Worm (Caenorhabditis elegans) whole organism, L4 larva: ENCODE measurements around the gene R06B10.7.

Experiments used
- D1046.2 ChIP-seq: fragments of 200-800 bp; sonication (Bioruptor generic); IDR thresholded peaks from 2 replicates; pipeline ENCODE4 v1.3.6; 2022; ENCODE audit warnings: missing genetic modification characterization, missing compliant biosample characterization
- ama-1 ChIP-seq: fragments of 150-350 bp; optimal IDR thresholded peaks from 2 replicates; lab custom pipeline; 2014; ENCODE audit warnings: inconsistent platforms, mixed read lengths
- arid-1 ChIP-seq: fragments of 200-800 bp; sonication (Bioruptor generic); conservative IDR thresholded peaks from 2 replicates; pipeline ENCODE4 v1.3.6; 2022; ENCODE audit warnings: missing genetic modification reagents, missing genetic modification characterization, missing compliant biosample characterization
- ceh-28 ChIP-seq: fragments of 150-350 bp; optimal IDR thresholded peaks from 2 replicates; lab custom pipeline; 2014; ENCODE audit warnings: missing biosample characterization, missing genetic modification reagents, missing genetic modification characterization
- egl-43 ChIP-seq: fragments of 200-800 bp; sonication (Bioruptor generic); IDR thresholded peaks from 2 replicates; pipeline ENCODE4 v1.3.6; 2022; ENCODE audit warnings: missing genetic modification reagents, missing genetic modification characterization, missing compliant biosample characterization
- lir-3 ChIP-seq: sonication (generic microtip); optimal IDR thresholded peaks from 2 replicates; lab custom pipeline; 2016; ENCODE audit warnings: mild to moderate bottlenecking, missing genetic modification characterization, missing compliant biosample characterization
- mep-1 ChIP-seq: fragments of 150-350 bp; sonication (generic microtip); optimal IDR thresholded peaks from 3 replicates; lab custom pipeline; 2014; ENCODE audit warnings: missing biosample characterization, missing genetic modification characterization
- nhr-237 ChIP-seq: sonication (generic microtip); optimal IDR thresholded peaks from 2 replicates; lab custom pipeline; 2017; ENCODE audit warnings: missing biosample characterization, missing genetic modification characterization
- nhr-25 ChIP-seq: sonication (generic microtip); optimal IDR thresholded peaks from 2 replicates; lab custom pipeline; 2017; ENCODE audit warnings: missing genetic modification characterization, mild to moderate bottlenecking, missing compliant biosample characterization, antibody characterized with exemption, moderate library complexity, borderline replicate concordance; ENCODE audit not compliant: insufficient read depth
- nhr-6 ChIP-seq: fragments of 150-350 bp; optimal IDR thresholded peaks from 2 replicates; lab custom pipeline; 2014; ENCODE audit warnings: missing biosample characterization, missing genetic modification characterization
- saeg-2 ChIP-seq: fragments of 200-800 bp; sonication (Bioruptor generic); IDR thresholded peaks from 2 replicates; pipeline ENCODE4 v1.3.6; 2022; ENCODE audit warnings: missing genetic modification reagents, missing genetic modification characterization, missing compliant biosample characterization
- spr-1 ChIP-seq: sonication (generic microtip); optimal IDR thresholded peaks from 2 replicates; lab custom pipeline; 2016; ENCODE audit warnings: mild to moderate bottlenecking, missing genetic modification characterization, missing compliant biosample characterization
- unc-39 ChIP-seq: sonication (generic microtip); optimal IDR thresholded peaks from 2 replicates; lab custom pipeline; 2017; ENCODE audit warnings: missing biosample characterization, missing genetic modification characterization
- zag-1 ChIP-seq: fragments of 150-350 bp; optimal IDR thresholded peaks from 2 replicates; lab custom pipeline; 2014; ENCODE audit warnings: missing biosample characterization, missing genetic modification characterization

DNA sequence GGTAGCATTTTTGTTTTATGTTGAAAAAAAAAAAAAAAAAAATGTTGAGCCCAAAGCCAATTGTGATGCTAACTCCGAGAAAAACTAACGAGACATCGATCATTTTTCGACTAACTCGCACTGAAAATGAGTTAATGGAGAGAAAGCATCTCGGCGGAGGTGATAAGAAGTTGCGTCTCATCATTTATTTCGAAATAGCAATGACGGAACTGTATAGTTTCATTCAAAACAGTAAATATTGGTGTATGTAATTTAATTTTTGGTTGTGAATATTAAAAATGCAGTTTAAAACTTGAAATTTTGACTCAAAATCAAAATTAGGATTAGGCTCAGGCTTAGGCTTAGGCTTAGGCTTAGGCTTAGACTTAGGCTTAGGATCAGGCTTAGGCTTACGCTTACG lies 25.1 kb upstream of the R06B10.7 start, which contains the start of gene clc-25:
- TF ChIP-seq mep-1 (no peak), nhr-6 (tag; lab: Kevin White, UChicago) (no peak), zag-1 (no peak), D1046.2 (GFP tag; lab: Robert Waterston, UW) (no peak), arid-1 (GFP tag; lab: Robert Waterston, UW) (no peak), ama-1 (lab: Kevin White, UChicago) (no peak), unc-39 (tag; lab: Kevin White, UChicago) (no peak), egl-43 (GFP tag; lab: Robert Waterston, UW) (no peak), spr-1 (tag; lab: Kevin White, UChicago) (no peak), ceh-28 (tag; lab: Kevin White, UChicago) (no peak), lir-3 (no peak), saeg-2 (GFP tag; lab: Robert Waterston, UW) (no peak), nhr-25 (tag; lab: Kevin White, UChicago) (no peak), nhr-237 (tag; lab: Kevin White, UChicago) (no peak)
